Worm (Caenorhabditis elegans): ENCODE data around the gene tap-1.

- TF ChIP-seq ztf-29 (GFP tag; IDR thresholded peaks at IDR 0.05) = no peak
- TF ChIP-seq ztf-23 (GFP tag; IDR thresholded peaks at IDR 0.05) = no peak
- no peak for TF ChIP-seq cog-1 (tag; optimal IDR thresholded peaks at IDR 0.05)
- TF ChIP-seq T22C8.4 (GFP tag; IDR thresholded peaks at IDR 0.05) = no peak
- TF ChIP-seq ref-1 (GFP tag; conservative IDR thresholded peaks at IDR 0.05) = no peak
Measured at ce11 chrX:14559519-14560296, 29.7 kb upstream of the tap-1 start.

All from whole organism, midembryonic.